Fruit fly (Drosophila melanogaster) whole organism, adult: ENCODE results near the gene emc.
A peak's percentile ranks its signal among the peaks of the same experiment; 100 is the strongest.

Source experiments
- CG11617 ChIP-seq: fragments of 200-800 bp; sonication (Bioruptor generic); optimal IDR thresholded peaks from 2 replicates; lab custom pipeline; 2017; ENCODE audit warnings: mild to moderate bottlenecking, missing biosample characterization, missing genetic modification reagents, missing genetic modification characterization
- CG12768 ChIP-seq: fragments of 200-800 bp; sonication (Bioruptor generic); optimal IDR thresholded peaks from 2 replicates; lab custom pipeline; 2017; ENCODE audit warnings: missing biosample characterization, missing genetic modification characterization, mild to moderate bottlenecking, moderate library complexity, missing genetic modification reagents
- CG14711 ChIP-seq: fragments of 200-800 bp; sonication (Bioruptor generic); optimal IDR thresholded peaks from 2 replicates; lab custom pipeline; 2018; ENCODE audit warnings: missing biosample characterization, mild to moderate bottlenecking, missing genetic modification characterization, moderate library complexity
- CG1620 ChIP-seq: fragments of 200-800 bp; sonication (Bioruptor generic); optimal IDR thresholded peaks from 2 replicates; lab custom pipeline; 2016; ENCODE audit warnings: missing biosample characterization, missing genetic modification characterization
- CG33017 ChIP-seq: fragments of 200-800 bp; sonication (Bioruptor generic); optimal IDR thresholded peaks from 2 replicates; lab custom pipeline; 2018; ENCODE audit warnings: missing biosample characterization, mild to moderate bottlenecking, missing genetic modification characterization, moderate library complexity
- CG5204 ChIP-seq: fragments of 200-800 bp; sonication (Bioruptor generic); optimal IDR thresholded peaks from 2 replicates; lab custom pipeline; 2016; ENCODE audit warnings: missing biosample characterization, missing genetic modification characterization
- CG7045 ChIP-seq: fragments of 200-800 bp; sonication (Bioruptor generic); optimal IDR thresholded peaks from 2 replicates; lab custom pipeline; 2017; ENCODE audit warnings: missing biosample characterization, mild to moderate bottlenecking, missing genetic modification characterization
- CG7101 ChIP-seq: fragments of 200-800 bp; sonication (Bioruptor generic); optimal IDR thresholded peaks from 2 replicates; lab custom pipeline; 2018; ENCODE audit warnings: missing biosample characterization, mild to moderate bottlenecking, missing genetic modification characterization, moderate library complexity
- Clk ChIP-seq: fragments of 200-800 bp; sonication (Bioruptor generic); optimal IDR thresholded peaks from 2 replicates; lab custom pipeline; 2017; ENCODE audit warnings: missing biosample characterization, missing genetic modification characterization
- Crg-1 ChIP-seq: fragments of 200-800 bp; sonication (Bioruptor generic); optimal IDR thresholded peaks from 2 replicates; lab custom pipeline; 2016; ENCODE audit warnings: missing biosample characterization, missing genetic modification characterization
- Hr96 ChIP-seq: fragments of 200-800 bp; sonication (Bioruptor generic); optimal IDR thresholded peaks from 2 replicates; lab custom pipeline; 2016; ENCODE audit warnings: missing biosample characterization, missing genetic modification characterization
- Mnt ChIP-seq: fragments of 200-800 bp; sonication (Bioruptor generic); optimal IDR thresholded peaks from 2 replicates; lab custom pipeline; 2016; ENCODE audit warnings: missing biosample characterization, mild to moderate bottlenecking, missing genetic modification characterization
- bab1 ChIP-seq: fragments of 200-800 bp; sonication (Bioruptor generic); optimal IDR thresholded peaks from 3 replicates; lab custom pipeline; 2019; ENCODE audit warnings: missing biosample characterization, mild to moderate bottlenecking, missing genetic modification characterization, moderate library complexity
- cic ChIP-seq: fragments of 200-800 bp; sonication (Bioruptor generic); optimal IDR thresholded peaks from 2 replicates; lab custom pipeline; 2017; ENCODE audit warnings: missing biosample characterization, mild to moderate bottlenecking, missing genetic modification characterization, moderate library complexity
- cnc ChIP-seq, 2 experiments: fragments of >200 bp; optimal IDR thresholded peaks; 2 replicates each; lab custom pipeline; 2017
- kay ChIP-seq: fragments of 200-800 bp; sonication (Bioruptor generic); peaks from one replicate; lab custom pipeline; 2016; ENCODE audit warnings: missing biosample characterization, missing genetic modification characterization, borderline replicate concordance
- ovo ChIP-seq: fragments of 200-800 bp; sonication (Bioruptor generic); optimal IDR thresholded peaks from 2 replicates; lab custom pipeline; 2016; ENCODE audit warnings: missing biosample characterization, missing genetic modification characterization
- pad ChIP-seq: fragments of 200-800 bp; sonication (Bioruptor generic); optimal IDR thresholded peaks from 3 replicates; lab custom pipeline; 2017; ENCODE audit warnings: missing biosample characterization, missing genetic modification characterization, mild to moderate bottlenecking, moderate library complexity, missing genetic modification reagents
- tj ChIP-seq: fragments of 200-800 bp; sonication (Bioruptor generic); optimal IDR thresholded peaks from 3 replicates; lab custom pipeline; 2017; ENCODE audit warnings: missing biosample characterization, mild to moderate bottlenecking, missing genetic modification characterization, moderate library complexity
- toe ChIP-seq: fragments of 200-800 bp; sonication (Bioruptor generic); optimal IDR thresholded peaks from 2 replicates; lab custom pipeline; 2016; ENCODE audit warnings: missing biosample characterization, missing genetic modification characterization

The emc gene

DNA sequence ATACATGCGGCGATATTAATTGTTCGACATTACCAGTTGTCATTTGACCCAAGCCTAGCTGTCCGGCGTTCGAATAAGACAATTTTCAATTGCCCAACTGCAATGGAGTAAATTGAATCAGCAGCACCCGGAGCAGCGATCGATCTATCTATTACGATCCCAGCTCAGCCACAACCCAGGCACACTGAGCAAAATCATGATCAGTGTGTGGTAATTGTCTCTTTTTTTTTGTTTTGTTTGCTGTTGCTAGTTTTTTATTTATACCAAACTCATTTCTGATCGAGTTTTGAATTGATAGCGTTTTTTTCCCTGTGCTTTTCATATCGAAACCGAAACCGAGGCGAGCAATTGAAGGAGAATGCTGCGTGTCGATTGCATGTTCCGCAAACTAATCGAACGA lies 27.3 kb upstream of the emc start:
- TF ChIP-seq CG7101 (tag; lab: Kevin White, UChicago) = no peak
- TF ChIP-seq CG5204 (GFP tag; lab: Kevin White, UChicago) = no peak
- no peak for TF ChIP-seq Mnt (GFP tag; lab: Kevin White, UChicago)

DNA sequence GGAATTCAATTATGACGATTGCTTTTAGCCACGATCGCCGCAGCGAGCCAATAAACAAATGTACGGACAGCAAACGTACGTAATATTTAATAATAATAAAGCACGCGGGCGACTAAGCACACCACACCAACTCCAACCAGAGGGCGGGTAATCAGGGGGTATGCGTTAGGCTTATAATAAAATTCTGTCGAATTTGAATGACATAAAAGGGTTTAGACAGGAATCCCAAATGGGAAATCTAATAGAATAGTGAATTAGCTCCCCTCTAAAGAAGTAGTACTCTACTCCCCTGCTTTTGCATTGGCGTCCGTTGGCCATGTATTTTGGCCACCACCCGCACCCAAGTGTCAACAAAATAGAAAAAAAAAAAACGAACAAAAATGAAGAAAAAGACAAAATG lies 26.8 kb upstream of the emc start:
- TF ChIP-seq CG7045 (GFP tag; lab: Kevin White, UChicago) (no peak), CG14711 (tag; lab: Kevin White, UChicago) (no peak), bab1 (GFP tag; lab: Kevin White, UChicago) (no peak), kay (GFP tag; lab: Kevin White, UChicago) (no peak), ovo (GFP tag; lab: Kevin White, UChicago) (no peak), CG7101 (tag; lab: Kevin White, UChicago) (no peak), CG33017 (tag; lab: Kevin White, UChicago) (no peak), cic (GFP tag; lab: Kevin White, UChicago) (no peak), toe (no peak), Crg-1 (GFP tag; lab: Kevin White, UChicago) (no peak), CG11617 (GFP tag; lab: Kevin White, UChicago) (no peak), Clk (GFP tag; lab: Kevin White, UChicago) (no peak), CG1620 (GFP tag; lab: Kevin White, UChicago) (no peak), pad (GFP tag; lab: Kevin White, UChicago) (no peak), Mnt (GFP tag; lab: Kevin White, UChicago) (no peak), tj (no peak), cnc (optimal IDR thresholded peaks at IDR 0.05; lab: Kevin White, UChicago) (no peak)

DNA sequence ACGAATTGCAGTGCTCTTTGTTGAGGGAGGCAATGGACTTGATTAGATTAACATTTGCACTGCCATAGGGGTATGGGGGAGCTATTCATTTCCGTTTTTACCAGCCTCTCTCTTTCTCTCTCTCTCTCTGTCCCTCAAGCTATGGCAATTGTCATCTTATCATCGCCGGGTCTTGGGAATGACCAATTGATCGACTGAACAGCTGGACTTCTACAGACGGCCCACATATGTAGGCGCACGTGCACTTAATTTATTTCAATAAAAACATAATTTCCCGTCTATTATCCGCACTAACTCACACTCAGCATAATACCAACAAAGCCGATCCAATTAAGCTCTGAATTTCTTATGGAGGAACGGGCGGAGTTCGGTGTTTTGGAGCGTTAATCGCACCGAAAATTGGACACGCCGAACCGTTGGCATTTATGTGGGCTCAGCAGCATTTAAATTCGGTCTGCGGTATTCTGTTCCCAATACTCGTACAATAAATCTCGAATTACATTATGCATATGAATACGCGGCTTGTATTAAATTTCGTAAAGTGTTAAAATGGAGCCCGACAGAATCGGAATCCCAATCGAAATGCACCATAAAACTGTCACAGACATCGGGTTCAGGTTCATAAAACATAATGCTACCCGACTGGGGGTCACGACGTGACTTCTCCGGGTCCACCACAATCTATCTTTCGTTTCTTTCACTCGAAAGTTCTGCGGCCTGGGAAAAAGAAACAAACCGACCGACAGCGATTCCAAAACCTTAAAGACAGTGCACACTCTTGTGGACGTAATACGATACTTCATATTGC lies 25.3 kb upstream of the emc start:
- TF ChIP-seq CG7045 (GFP tag; lab: Kevin White, UChicago) = no peak
- peak; percentile 94 for TF ChIP-seq tj
- no peak for TF ChIP-seq kay (GFP tag; lab: Kevin White, UChicago)

DNA sequence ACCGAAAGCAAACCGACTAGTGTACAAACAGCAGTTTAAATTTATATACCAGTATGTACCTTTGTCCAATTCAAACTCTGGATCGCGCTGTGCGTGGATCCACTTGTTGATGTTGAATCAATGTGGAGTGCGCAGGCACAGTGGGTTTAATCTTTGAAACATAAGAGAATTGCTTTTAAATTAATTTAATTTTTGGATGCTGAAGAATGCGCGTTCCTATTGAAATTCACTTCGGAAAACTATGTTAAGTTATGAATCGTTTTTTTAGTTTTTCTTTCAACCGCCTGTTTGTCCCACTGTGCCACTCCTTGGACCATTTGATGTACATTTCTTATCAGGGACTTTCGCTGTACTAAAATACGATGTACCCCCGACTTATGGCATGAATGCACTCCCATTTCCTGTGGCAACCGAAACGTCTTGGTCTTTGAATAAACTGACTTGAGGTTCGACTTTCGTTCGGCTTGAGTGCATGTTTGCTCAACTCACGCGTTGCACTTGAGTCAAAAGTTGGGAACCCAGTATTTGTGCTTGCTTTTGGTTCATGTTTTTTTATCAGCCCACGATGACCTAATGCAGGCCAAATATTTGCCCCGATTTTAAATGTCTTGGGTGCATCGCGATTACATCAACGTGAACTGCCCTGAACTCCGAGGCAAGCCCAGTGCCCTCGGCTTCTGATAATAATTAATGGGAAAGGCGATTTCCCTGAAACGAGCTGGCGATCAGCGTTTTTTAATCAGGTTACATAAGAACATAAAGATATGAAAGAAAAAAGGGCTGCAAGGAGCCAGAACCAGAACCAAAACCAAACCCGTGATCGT lies 24.5 kb upstream of the emc start:
- TF ChIP-seq tj (no peak), CG1620 (GFP tag; lab: Kevin White, UChicago) (no peak), ovo (GFP tag; lab: Kevin White, UChicago) (no peak), bab1 (GFP tag; lab: Kevin White, UChicago) (peak; percentile 38), Hr96 (GFP tag; lab: Kevin White, UChicago) (peak; percentile 16), Crg-1 (GFP tag; lab: Kevin White, UChicago) (no peak), toe (no peak), CG33017 (tag; lab: Kevin White, UChicago) (no peak), CG14711 (tag; lab: Kevin White, UChicago) (peak; percentile 42), kay (GFP tag; lab: Kevin White, UChicago) (no peak), cnc (optimal IDR thresholded peaks at IDR 0.05; lab: Kevin White, UChicago) (no peak), pad (GFP tag; lab: Kevin White, UChicago) (no peak), CG12768 (GFP tag; lab: Kevin White, UChicago) (no peak), CG11617 (GFP tag; lab: Kevin White, UChicago) (peak; percentile 12), CG5204 (GFP tag; lab: Kevin White, UChicago) (no peak), CG7101 (tag; lab: Kevin White, UChicago) (peak; percentile 61), Mnt (GFP tag; lab: Kevin White, UChicago) (no peak), CG7045 (GFP tag; lab: Kevin White, UChicago) (no peak), Clk (GFP tag; lab: Kevin White, UChicago) (no peak), cic (GFP tag; lab: Kevin White, UChicago) (no peak)

DNA sequence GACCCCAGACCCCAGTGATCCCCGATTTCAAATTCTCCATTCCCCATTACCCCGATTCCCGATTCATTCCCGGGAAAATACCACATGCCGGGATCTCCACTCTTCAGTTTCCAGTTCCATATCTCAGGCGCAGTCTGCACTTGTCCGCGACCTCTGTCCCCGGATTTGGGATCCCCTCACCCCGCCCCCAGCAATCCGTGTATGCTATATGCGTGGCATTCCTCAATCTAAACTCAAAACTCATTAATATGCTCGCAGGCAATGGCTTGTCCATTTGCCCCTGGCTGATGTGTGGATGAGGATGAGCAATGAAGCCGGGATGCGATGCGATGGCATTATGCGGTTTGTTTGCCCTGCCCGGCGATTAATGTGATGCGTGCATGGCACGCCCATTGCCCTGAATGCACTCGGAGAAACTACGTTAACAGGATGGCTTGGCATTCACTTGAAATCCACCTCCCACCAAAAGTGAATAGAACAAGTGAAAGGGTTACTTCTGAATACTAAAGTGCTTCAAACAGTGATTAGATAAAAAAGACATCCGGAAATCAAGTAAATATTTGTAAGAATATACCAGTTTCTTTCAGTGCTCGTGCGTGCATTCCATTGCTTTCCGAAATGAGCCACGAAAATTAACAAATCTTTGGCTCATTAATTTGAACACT lies 23.5 kb upstream of the emc start:
- TF ChIP-seq ovo (GFP tag; lab: Kevin White, UChicago) (no peak), CG1620 (GFP tag; lab: Kevin White, UChicago) (no peak)
